Fruit fly (Drosophila melanogaster) whole organism, embryonic: ENCODE measurements around the gene mRpL39.

ENCODE experiments used
- CG1024 ChIP-seq: fragments of 200-800 bp; sonication (Bioruptor generic); IDR thresholded peaks from 2 replicates; pipeline ENCODE4 v1.3.6; 2022; ENCODE audit warnings: missing biosample characterization, missing genetic modification characterization
- CG10565 ChIP-seq: fragments of 200-800 bp; sonication (Bioruptor generic); optimal IDR thresholded peaks from 3 replicates; lab custom pipeline; 2016; ENCODE audit warnings: missing biosample characterization, mild to moderate bottlenecking, missing genetic modification characterization
- CG10654 ChIP-seq: fragments of 200-800 bp; sonication (Bioruptor generic); optimal IDR thresholded peaks from 2 replicates; lab custom pipeline; 2016; ENCODE audit warnings: missing biosample characterization, missing genetic modification characterization
- CG10959 ChIP-seq: fragments of 200-800 bp; sonication (Bioruptor generic); IDR thresholded peaks from 2 replicates; pipeline ENCODE4 v1.3.6; 2022; ENCODE audit warnings: missing biosample characterization, missing genetic modification characterization
- CG11560 ChIP-seq: fragments of 200-800 bp; sonication (Bioruptor generic); IDR thresholded peaks from 3 replicates; pipeline ENCODE4 v1.3.6; 2022; ENCODE audit warnings: missing biosample characterization, missing genetic modification characterization
- CG12391 ChIP-seq: fragments of 200-800 bp; sonication (Bioruptor generic); optimal IDR thresholded peaks from 3 replicates; lab custom pipeline; 2018; ENCODE audit warnings: missing biosample characterization, mild to moderate bottlenecking, missing genetic modification characterization, moderate library complexity
- CG13123 ChIP-seq: fragments of 200-800 bp; sonication (Bioruptor generic); optimal IDR thresholded peaks from 2 replicates; lab custom pipeline; 2016; ENCODE audit warnings: missing biosample characterization, missing genetic modification characterization
- CG14667 ChIP-seq: fragments of 200-800 bp; sonication (Bioruptor generic); IDR thresholded peaks from 2 replicates; pipeline ENCODE4 v1.3.6; 2022; ENCODE audit warnings: missing biosample characterization, missing genetic modification characterization
- CG15073 ChIP-seq: fragments of 200-800 bp; sonication (Bioruptor generic); optimal IDR thresholded peaks from 2 replicates; lab custom pipeline; 2016; ENCODE audit warnings: missing biosample characterization, missing genetic modification characterization
- CG15601 ChIP-seq: fragments of 200-800 bp; sonication (Bioruptor generic); optimal IDR thresholded peaks from 3 replicates; lab custom pipeline; 2019; ENCODE audit warnings: missing biosample characterization, mild to moderate bottlenecking, missing genetic modification characterization, moderate library complexity
- CG1602 ChIP-seq: fragments of 200-800 bp; sonication (Bioruptor generic); optimal IDR thresholded peaks from 3 replicates; lab custom pipeline; 2016; ENCODE audit warnings: missing biosample characterization, missing genetic modification characterization
- CG2202 ChIP-seq: fragments of 200-800 bp; sonication (Bioruptor generic); optimal IDR thresholded peaks from 2 replicates; lab custom pipeline; 2018; ENCODE audit warnings: missing biosample characterization, mild to moderate bottlenecking, missing genetic modification characterization
- CG2875 ChIP-seq: fragments of 200-800 bp; sonication (Bioruptor generic); optimal IDR thresholded peaks from 2 replicates; lab custom pipeline; 2017; ENCODE audit warnings: missing biosample characterization, mild to moderate bottlenecking, missing genetic modification characterization, missing genetic modification reagents
- CG30431 ChIP-seq: fragments of 200-800 bp; sonication (Bioruptor generic); optimal IDR thresholded peaks from 2 replicates; lab custom pipeline; 2017; ENCODE audit warnings: missing biosample characterization, missing genetic modification characterization
- CG3065 ChIP-seq: fragments of 200-800 bp; sonication (Bioruptor generic); optimal IDR thresholded peaks from 2 replicates; lab custom pipeline; 2016; ENCODE audit warnings: missing biosample characterization, missing genetic modification characterization
- CG32772 ChIP-seq: fragments of 200-800 bp; sonication (Bioruptor generic); IDR thresholded peaks from 2 replicates; pipeline ENCODE4 v1.3.6; 2022; ENCODE audit warnings: missing biosample characterization, missing genetic modification characterization
- CG5180 ChIP-seq: fragments of 200-800 bp; sonication (Bioruptor generic); optimal IDR thresholded peaks from 3 replicates; lab custom pipeline; 2017; ENCODE audit warnings: missing biosample characterization, missing genetic modification characterization, mild to moderate bottlenecking, moderate library complexity, missing genetic modification reagents
- CG6854 ChIP-seq: fragments of 200-800 bp; sonication (Bioruptor generic); optimal IDR thresholded peaks from 3 replicates; lab custom pipeline; 2017; ENCODE audit warnings: missing biosample characterization, mild to moderate bottlenecking, missing genetic modification characterization
- CG7745 ChIP-seq: fragments of 200-800 bp; sonication (Bioruptor generic); optimal IDR thresholded peaks from 2 replicates; lab custom pipeline; 2018; ENCODE audit warnings: missing biosample characterization, mild to moderate bottlenecking, missing genetic modification characterization, moderate library complexity
- CG7987 ChIP-seq: fragments of 200-800 bp; sonication (Bioruptor generic); optimal IDR thresholded peaks from 2 replicates; lab custom pipeline; 2018; ENCODE audit warnings: missing biosample characterization, mild to moderate bottlenecking, missing genetic modification characterization, moderate library complexity
- CG8089 ChIP-seq: fragments of 200-800 bp; sonication (Bioruptor generic); optimal IDR thresholded peaks from 3 replicates; lab custom pipeline; 2016; ENCODE audit warnings: missing biosample characterization, missing genetic modification characterization
- CG8765 ChIP-seq: fragments of 200-800 bp; sonication (Bioruptor generic); IDR thresholded peaks from 2 replicates; pipeline ENCODE4 v1.3.6; 2022; ENCODE audit warnings: missing biosample characterization, missing genetic modification characterization
- CG9876 ChIP-seq: fragments of 200-800 bp; sonication (Bioruptor generic); optimal IDR thresholded peaks from 2 replicates; lab custom pipeline; 2016; ENCODE audit warnings: missing biosample characterization, missing genetic modification characterization
- Chrac-16 ChIP-seq: fragments of 200-800 bp; sonication (Bioruptor generic); optimal IDR thresholded peaks from 3 replicates; lab custom pipeline; 2016; ENCODE audit warnings: missing biosample characterization, missing genetic modification characterization
- D19B ChIP-seq: fragments of 200-800 bp; sonication (Bioruptor generic); optimal IDR thresholded peaks from 2 replicates; lab custom pipeline; 2017; ENCODE audit warnings: missing biosample characterization, mild to moderate bottlenecking, missing genetic modification characterization
- Doc3 ChIP-seq: fragments of 200-800 bp; sonication (Bioruptor generic); IDR thresholded peaks from 3 replicates; pipeline ENCODE4 v1.3.6; 2022; ENCODE audit warnings: missing biosample characterization, missing genetic modification characterization; ENCODE audit not compliant: partially characterized antibody
- Drgx ChIP-seq: fragments of 200-800 bp; sonication (Bioruptor generic); IDR thresholded peaks from 2 replicates; pipeline ENCODE4 v1.3.6; 2022; ENCODE audit warnings: missing biosample characterization, missing genetic modification characterization
- Hey ChIP-seq: fragments of 200-800 bp; sonication (Bioruptor generic); optimal IDR thresholded peaks from 3 replicates; lab custom pipeline; 2018; ENCODE audit warnings: missing biosample characterization, mild to moderate bottlenecking, missing genetic modification characterization
- HmgD ChIP-seq: fragments of 200-800 bp; sonication (Bioruptor generic); optimal IDR thresholded peaks from 3 replicates; lab custom pipeline; 2016; ENCODE audit warnings: missing biosample characterization, missing genetic modification characterization
- Hr78 ChIP-seq, 2 experiments: fragments of 200-800 bp in 1 of 2; fragments of >200 bp in 1 of 2; sonication (Bioruptor generic) in 1 of 2; optimal IDR thresholded peaks; 2 replicates each; lab custom pipeline; 2017 to 2019; ENCODE audit warnings: missing biosample characterization in 2 of 2, missing genetic modification characterization in 2 of 2, mild to moderate bottlenecking in 1 of 2, moderate library complexity in 1 of 2
- Hsf ChIP-seq: fragments of 200-800 bp; sonication (Bioruptor generic); optimal IDR thresholded peaks from 3 replicates; lab custom pipeline; 2016; ENCODE audit warnings: missing biosample characterization, missing genetic modification characterization
- Jarid2 ChIP-seq: fragments of 200-800 bp; sonication (Bioruptor generic); optimal IDR thresholded peaks from 3 replicates; lab custom pipeline; 2017; ENCODE audit warnings: mild to moderate bottlenecking, missing biosample characterization, missing genetic modification reagents, missing genetic modification characterization
- Med ChIP-seq: fragments of 200-800 bp; sonication (Bioruptor generic); peaks from one replicate; lab custom pipeline; 2016; ENCODE audit warnings: missing biosample characterization, missing genetic modification characterization, mild to moderate bottlenecking, inconsistent platforms, moderate library complexity
- Meics ChIP-seq: fragments of 200-800 bp; sonication (Bioruptor generic); optimal IDR thresholded peaks from 2 replicates; lab custom pipeline; 2017; ENCODE audit warnings: missing biosample characterization, mild to moderate bottlenecking, missing genetic modification characterization
- Ravus ChIP-seq: fragments of 200-800 bp; sonication (Bioruptor generic); IDR thresholded peaks from 2 replicates; pipeline ENCODE4 v1.3.6; 2022; ENCODE audit warnings: missing biosample characterization, missing genetic modification characterization
- Rfx ChIP-seq: fragments of 200-800 bp; sonication (Bioruptor generic); IDR thresholded peaks from 2 replicates; pipeline ENCODE4 v1.3.6; 2022; ENCODE audit warnings: missing biosample characterization, missing genetic modification characterization
- Sox100B ChIP-seq: fragments of 200-800 bp; sonication (Bioruptor generic); optimal IDR thresholded peaks from 3 replicates; lab custom pipeline; 2018; ENCODE audit warnings: missing biosample characterization, mild to moderate bottlenecking, missing genetic modification characterization
- Usf ChIP-seq: fragments of 200-800 bp; sonication (Bioruptor generic); optimal IDR thresholded peaks from 2 replicates; lab custom pipeline; 2017; ENCODE audit warnings: missing genotype, missing biosample characterization, missing genetic modification characterization
- YL-1 ChIP-seq: fragments of 200-800 bp; sonication (Bioruptor generic); optimal IDR thresholded peaks from 3 replicates; lab custom pipeline; 2017; ENCODE audit warnings: missing biosample characterization, mild to moderate bottlenecking, missing genetic modification characterization
- al ChIP-seq: fragments of 200-800 bp; sonication (Bioruptor generic); IDR thresholded peaks from 2 replicates; pipeline ENCODE4 v1.3.6; 2022; ENCODE audit warnings: missing biosample characterization, missing genetic modification characterization
- cas ChIP-seq: fragments of 200-800 bp; sonication (Bioruptor generic); IDR thresholded peaks from 2 replicates; pipeline ENCODE4 v1.3.6; 2022; ENCODE audit warnings: missing biosample characterization, missing genetic modification characterization
- fd64A ChIP-seq: fragments of 200-800 bp; sonication (Bioruptor generic); optimal IDR thresholded peaks from 3 replicates; lab custom pipeline; 2018; ENCODE audit warnings: missing biosample characterization, mild to moderate bottlenecking, missing genetic modification characterization
- gce ChIP-seq: fragments of 200-800 bp; sonication (Bioruptor generic); IDR thresholded peaks from 3 replicates; pipeline ENCODE4 v1.3.6; 2022; ENCODE audit warnings: missing biosample characterization, missing genetic modification characterization
- lbe ChIP-seq: fragments of 200-800 bp; sonication (Bioruptor generic); optimal IDR thresholded peaks from 2 replicates; lab custom pipeline; 2016; ENCODE audit warnings: missing biosample characterization, mild to moderate bottlenecking, missing genetic modification characterization
- nau ChIP-seq: fragments of 200-800 bp; sonication (Bioruptor generic); optimal IDR thresholded peaks from 3 replicates; lab custom pipeline; 2017; ENCODE audit warnings: missing biosample characterization, mild to moderate bottlenecking, missing genetic modification characterization, missing genetic modification reagents
- phol ChIP-seq: fragments of 200-800 bp; sonication (Bioruptor generic); optimal IDR thresholded peaks from 3 replicates; lab custom pipeline; 2018; ENCODE audit warnings: missing biosample characterization, mild to moderate bottlenecking, missing genetic modification characterization, moderate library complexity
- repo ChIP-seq: fragments of 200-800 bp; sonication (Bioruptor generic); optimal IDR thresholded peaks from 2 replicates; lab custom pipeline; 2016; ENCODE audit warnings: missing biosample characterization, missing genetic modification characterization
- sc ChIP-seq, 3 experiments: fragments of >200 bp in 2 of 3; fragments of 200-800 bp in 1 of 3; sonication (Bioruptor generic) in 1 of 3; optimal IDR thresholded peaks; 2 replicates in 2 of 3; 3 replicates in 1 of 3; lab custom pipeline; 2017; ENCODE audit warnings: mild to moderate bottlenecking in 1 of 3, missing biosample characterization in 1 of 3, missing genetic modification characterization in 1 of 3, missing genetic modification reagents in 1 of 3
- sob ChIP-seq: fragments of 200-800 bp; sonication (Bioruptor generic); IDR thresholded peaks from 2 replicates; pipeline ENCODE4 v1.3.6; 2022; ENCODE audit warnings: missing biosample characterization, missing genetic modification characterization
- toy ChIP-seq: fragments of 200-800 bp; sonication (Bioruptor generic); IDR thresholded peaks from 2 replicates; pipeline ENCODE4 v1.3.6; 2022; ENCODE audit warnings: missing biosample characterization, missing genetic modification characterization
- vfl ChIP-seq: fragments of 200-800 bp; sonication (Bioruptor generic); optimal IDR thresholded peaks from 2 replicates; lab custom pipeline; 2016; ENCODE audit warnings: missing biosample characterization, missing genetic modification characterization
- zfh1 ChIP-seq: fragments of 200-800 bp; sonication (Bioruptor generic); IDR thresholded peaks from 3 replicates; pipeline ENCODE4 v1.3.6; 2022; ENCODE audit warnings: missing biosample characterization, missing genetic modification characterization

mRpL39 gene

DNA sequence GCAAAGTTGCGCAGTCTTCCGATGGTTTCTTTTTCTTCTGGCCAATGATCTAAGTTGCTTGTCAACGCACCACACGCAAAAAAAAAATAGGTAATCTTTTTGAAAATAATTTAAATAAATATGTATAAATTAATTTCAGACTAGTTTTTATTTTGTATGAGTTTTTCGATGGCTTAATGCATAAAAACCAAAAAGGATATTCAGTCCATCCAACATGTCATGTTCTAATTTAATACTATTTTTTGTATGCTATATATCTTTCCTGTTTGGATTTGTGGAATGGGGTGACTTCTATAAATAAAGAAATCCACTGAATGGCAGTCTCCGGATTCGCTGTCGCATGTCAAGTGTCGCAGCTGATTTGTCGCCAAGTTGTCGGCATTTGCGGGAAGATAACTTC, 10.2 kb upstream of the mRpL39 start (continued):
- TF ChIP-seq phol (tag; lab: Kevin White, UChicago) (peak; percentile 3), vfl (GFP tag; lab: Kevin White, UChicago) (no peak), Hey (tag; lab: Kevin White, UChicago) (no peak), CG1024 (GFP tag; lab: Robert Waterston, UW) (no peak), Hsf (GFP tag; lab: Kevin White, UChicago) (no peak), gce (GFP tag; lab: Robert Waterston, UW) (no peak), CG13123 (GFP tag; lab: Kevin White, UChicago) (no peak), CG9876 (GFP tag; lab: Kevin White, UChicago) (no peak), CG15601 (tag; lab: Kevin White, UChicago) (no peak), CG2202 (no peak), CG8089 (GFP tag; lab: Kevin White, UChicago) (no peak), CG10654 (GFP tag; lab: Kevin White, UChicago) (no peak), Med (GFP tag; lab: Kevin White, UChicago) (no peak), cas (GFP tag; lab: Robert Waterston, UW) (no peak), CG10959 (GFP tag; lab: Robert Waterston, UW) (no peak), YL-1 (GFP tag; lab: Kevin White, UChicago) (no peak), Meics (GFP tag; lab: Kevin White, UChicago) (no peak), CG8765 (no peak), Usf (GFP tag; lab: Kevin White, UChicago) (no peak), CG7987 (no peak), Drgx (GFP tag; lab: Robert Waterston, UW) (peak; percentile 57; the same call in 1 of the 2 replicates), CG15073 (GFP tag; lab: Kevin White, UChicago) (no peak), sc (optimal IDR thresholded peaks at IDR 0.05; lab: Kevin White, UChicago) (no peak), sc (GFP tag; optimal IDR thresholded peaks at IDR 0.05; lab: Kevin White, UChicago) (no peak), CG10565 (GFP tag; lab: Kevin White, UChicago) (no peak), HmgD (GFP tag; lab: Kevin White, UChicago) (no peak), zfh1 (GFP tag; lab: Robert Waterston, UW) (no peak), Sox100B (GFP tag; lab: Kevin White, UChicago) (no peak), Hr78 (GFP tag; optimal IDR thresholded peaks at IDR 0.05; lab: Kevin White, UChicago) (no peak), repo (GFP tag; lab: Kevin White, UChicago) (no peak), CG3065 (GFP tag; lab: Kevin White, UChicago) (no peak), Chrac-16 (GFP tag; lab: Kevin White, UChicago) (no peak), Doc3 (no peak), fd64A (GFP tag; lab: Kevin White, UChicago) (no peak), CG14667 (no peak), D19B (no peak), CG6854 (GFP tag; lab: Kevin White, UChicago) (no peak), CG1602 (GFP tag; lab: Kevin White, UChicago) (no peak), Jarid2 (GFP tag; lab: Kevin White, UChicago) (no peak), Ravus (no peak), sob (GFP tag; lab: Robert Waterston, UW) (0 out of 2 replicates have a peak, but pooled peaks have one; percentile 18), Rfx (GFP tag; lab: Robert Waterston, UW) (no peak), CG12391 (tag; lab: Kevin White, UChicago) (peak; percentile 6), CG30431 (GFP tag; lab: Kevin White, UChicago) (no peak), nau (GFP tag; lab: Kevin White, UChicago) (no peak), CG32772 (GFP tag; lab: Robert Waterston, UW) (peak; percentile 9; the same call in 1 of the 2 replicates), lbe (no peak), al (GFP tag; lab: Robert Waterston, UW) (no peak), CG7745 (tag; lab: Kevin White, UChicago) (no peak), CG2875 (GFP tag; lab: Kevin White, UChicago) (no peak), CG11560 (no peak), CG5180 (no peak), toy (GFP tag; lab: Robert Waterston, UW) (no peak)
